Fruit fly (Drosophila melanogaster) whole organism, embryonic: ENCODE measurements around the gene axo.

Experiments used
- Atf-2 ChIP-seq: fragments of 200-800 bp; sonication (Bioruptor generic); optimal IDR thresholded peaks from 2 replicates; lab custom pipeline; 2016; ENCODE audit warnings: missing biosample characterization, missing genetic modification characterization
- Bgb ChIP-seq: fragments of 200-800 bp; sonication (Bioruptor generic); IDR thresholded peaks from 2 replicates; pipeline ENCODE4 v1.3.6; 2022; ENCODE audit warnings: missing biosample characterization, missing genetic modification characterization; ENCODE audit not compliant: partially characterized antibody
- CG11247 ChIP-seq: fragments of 200-800 bp; sonication (Bioruptor generic); IDR thresholded peaks from 2 replicates; pipeline ENCODE4 v1.3.6; 2022; ENCODE audit warnings: missing biosample characterization, missing genetic modification characterization
- CG11560 ChIP-seq: fragments of 200-800 bp; sonication (Bioruptor generic); IDR thresholded peaks from 3 replicates; pipeline ENCODE4 v1.3.6; 2022; ENCODE audit warnings: missing biosample characterization, missing genetic modification characterization
- CG12769 ChIP-seq: fragments of 200-800 bp; sonication (Bioruptor generic); optimal IDR thresholded peaks from 2 replicates; lab custom pipeline; 2019; ENCODE audit warnings: missing biosample characterization, mild to moderate bottlenecking, missing genetic modification characterization, moderate library complexity
- CG14014 ChIP-seq: fragments of 200-800 bp; sonication (Bioruptor generic); IDR thresholded peaks from 2 replicates; pipeline ENCODE4 v1.3.6; 2022; ENCODE audit warnings: missing biosample characterization, missing genetic modification characterization
- CG1647 ChIP-seq: fragments of 200-800 bp; sonication (Bioruptor generic); optimal IDR thresholded peaks from 3 replicates; lab custom pipeline; 2016; ENCODE audit warnings: missing biosample characterization, missing genetic modification characterization
- CG16813 ChIP-seq: fragments of 200-800 bp; sonication (Bioruptor generic); IDR thresholded peaks from 3 replicates; pipeline ENCODE4 v1.3.6; 2022; ENCODE audit warnings: missing biosample characterization, missing genetic modification characterization; ENCODE audit not compliant: partially characterized antibody
- CG17802 ChIP-seq: fragments of 200-800 bp; sonication (Bioruptor generic); optimal IDR thresholded peaks from 2 replicates; lab custom pipeline; 2018; ENCODE audit warnings: missing biosample characterization, mild to moderate bottlenecking, missing genetic modification characterization, moderate library complexity
- CG18476 ChIP-seq: fragments of 200-800 bp; sonication (Bioruptor generic); optimal IDR thresholded peaks from 2 replicates; lab custom pipeline; 2016; ENCODE audit warnings: missing biosample characterization, mild to moderate bottlenecking, missing genetic modification characterization
- CG30020 ChIP-seq: fragments of 200-800 bp; optimal IDR thresholded peaks from 2 replicates; lab custom pipeline; 2019; ENCODE audit warnings: missing biosample characterization, mild to moderate bottlenecking, missing genetic modification characterization, moderate library complexity
- CG31224 ChIP-seq: fragments of 200-800 bp; sonication (Bioruptor generic); IDR thresholded peaks from 2 replicates; pipeline ENCODE4 v1.3.6; 2022; ENCODE audit warnings: missing biosample characterization, missing genetic modification characterization
- CG6272 ChIP-seq: fragments of 200-800 bp; sonication (Bioruptor generic); IDR thresholded peaks from 2 replicates; pipeline ENCODE4 v1.3.6; 2022; ENCODE audit warnings: missing biosample characterization, missing genetic modification characterization
- CG7372 ChIP-seq: fragments of 200-800 bp; sonication (Bioruptor generic); IDR thresholded peaks from 2 replicates; pipeline ENCODE4 v1.3.6; 2022; ENCODE audit warnings: missing biosample characterization, missing genetic modification characterization
- CG7928 ChIP-seq: fragments of 200-800 bp; sonication (Bioruptor generic); optimal IDR thresholded peaks from 2 replicates; lab custom pipeline; 2017; ENCODE audit warnings: missing biosample characterization, mild to moderate bottlenecking, missing genetic modification characterization
- Camta ChIP-seq: fragments of 200-800 bp; sonication (Bioruptor generic); optimal IDR thresholded peaks from 2 replicates; lab custom pipeline; 2016; ENCODE audit warnings: missing biosample characterization, missing genetic modification characterization
- E2f1 ChIP-seq: fragments of 200-800 bp; sonication (Bioruptor generic); IDR thresholded peaks from 2 replicates; pipeline ENCODE4 v1.3.6; 2022; ENCODE audit warnings: missing biosample characterization, missing genetic modification characterization
- Fer3 ChIP-seq: fragments of 200-800 bp; sonication (Bioruptor generic); optimal IDR thresholded peaks from 2 replicates; lab custom pipeline; 2018; ENCODE audit warnings: missing biosample characterization, mild to moderate bottlenecking, missing genetic modification characterization, moderate library complexity
- HmgD ChIP-seq: fragments of 200-800 bp; sonication (Bioruptor generic); optimal IDR thresholded peaks from 3 replicates; lab custom pipeline; 2016; ENCODE audit warnings: missing biosample characterization, missing genetic modification characterization
- Hmx ChIP-seq: fragments of 200-800 bp; sonication (Bioruptor generic); optimal IDR thresholded peaks from 2 replicates; lab custom pipeline; 2016; ENCODE audit warnings: missing biosample characterization, missing genetic modification characterization
- Max ChIP-seq: fragments of 200-800 bp; sonication (Bioruptor generic); optimal IDR thresholded peaks from 2 replicates; lab custom pipeline; 2016; ENCODE audit warnings: missing biosample characterization, mild to moderate bottlenecking, missing genetic modification characterization
- NC2β ChIP-seq: fragments of 200-800 bp; sonication (Bioruptor generic); optimal IDR thresholded peaks from 2 replicates; lab custom pipeline; 2016; ENCODE audit warnings: missing biosample characterization, missing genetic modification characterization
- Opbp ChIP-seq: fragments of 200-800 bp; sonication (Bioruptor generic); IDR thresholded peaks from 3 replicates; pipeline ENCODE4 v1.3.6; 2022; ENCODE audit warnings: missing biosample characterization, missing genetic modification characterization; ENCODE audit not compliant: partially characterized antibody
- PHDP ChIP-seq: fragments of 200-800 bp; sonication (Bioruptor generic); optimal IDR thresholded peaks from 3 replicates; lab custom pipeline; 2018; ENCODE audit warnings: missing biosample characterization, mild to moderate bottlenecking, missing genetic modification characterization, moderate library complexity
- Ptx1 ChIP-seq: fragments of 200-800 bp; sonication (Bioruptor generic); IDR thresholded peaks from 2 replicates; pipeline ENCODE4 v1.3.6; 2022; ENCODE audit warnings: missing biosample characterization, missing genetic modification characterization
- Ravus ChIP-seq: fragments of 200-800 bp; sonication (Bioruptor generic); IDR thresholded peaks from 2 replicates; pipeline ENCODE4 v1.3.6; 2022; ENCODE audit warnings: missing biosample characterization, missing genetic modification characterization
- Rfx ChIP-seq: fragments of 200-800 bp; sonication (Bioruptor generic); IDR thresholded peaks from 2 replicates; pipeline ENCODE4 v1.3.6; 2022; ENCODE audit warnings: missing biosample characterization, missing genetic modification characterization
- caup ChIP-seq: fragments of 200-800 bp; sonication (Bioruptor generic); optimal IDR thresholded peaks from 3 replicates; lab custom pipeline; 2017; ENCODE audit warnings: missing biosample characterization, mild to moderate bottlenecking, missing genetic modification characterization, moderate library complexity; ENCODE audit not compliant: severe bottlenecking
- dmrt99B ChIP-seq: fragments of 200-800 bp; sonication (Bioruptor generic); optimal IDR thresholded peaks from 2 replicates; lab custom pipeline; 2018; ENCODE audit warnings: missing biosample characterization, mild to moderate bottlenecking, missing genetic modification characterization, moderate library complexity
- eyg ChIP-seq: fragments of 200-800 bp; sonication (Bioruptor generic); optimal IDR thresholded peaks from 3 replicates; lab custom pipeline; 2016; ENCODE audit warnings: missing biosample characterization, missing genetic modification characterization
- ftz-f1 ChIP-seq: fragments of 200-800 bp; sonication (Bioruptor generic); optimal IDR thresholded peaks from 2 replicates; lab custom pipeline; 2016; ENCODE audit warnings: missing biosample characterization, missing genetic modification characterization
- ham ChIP-seq: fragments of 200-800 bp; sonication (Bioruptor generic); IDR thresholded peaks from 2 replicates; pipeline ENCODE4 v1.3.6; 2022; ENCODE audit warnings: missing biosample characterization, missing genetic modification characterization
- lilli ChIP-seq: fragments of 200-800 bp; sonication (Bioruptor generic); optimal IDR thresholded peaks from 3 replicates; lab custom pipeline; 2016; ENCODE audit warnings: missing biosample characterization, missing genetic modification characterization
- luna ChIP-seq: fragments of 200-800 bp; sonication (Bioruptor generic); optimal IDR thresholded peaks from 2 replicates; lab custom pipeline; 2016; ENCODE audit warnings: missing biosample characterization, missing genetic modification characterization
- mld ChIP-seq: fragments of 200-800 bp; sonication (Bioruptor generic); IDR thresholded peaks from 3 replicates; pipeline ENCODE4 v1.3.6; 2022; ENCODE audit warnings: missing biosample characterization, missing genetic modification characterization; ENCODE audit not compliant: partially characterized antibody
- nerfin-2 ChIP-seq: fragments of 200-800 bp; sonication (Bioruptor generic); IDR thresholded peaks from 2 replicates; pipeline ENCODE4 v1.3.6; 2022; ENCODE audit warnings: missing biosample characterization, missing genetic modification characterization; ENCODE audit not compliant: partially characterized antibody
- p53 ChIP-seq: fragments of 200-800 bp; sonication (Bioruptor generic); optimal IDR thresholded peaks from 2 replicates; lab custom pipeline; 2016; ENCODE audit warnings: missing biosample characterization, missing genetic modification characterization
- pros ChIP-seq: fragments of 200-800 bp; sonication (Bioruptor generic); optimal IDR thresholded peaks from 3 replicates; lab custom pipeline; 2019; ENCODE audit warnings: missing biosample characterization, mild to moderate bottlenecking, missing genetic modification characterization, moderate library complexity
- pzg ChIP-seq: fragments of 200-800 bp; sonication (Bioruptor generic); optimal IDR thresholded peaks from 3 replicates; lab custom pipeline; 2018; ENCODE audit warnings: missing biosample characterization, mild to moderate bottlenecking, missing genetic modification characterization, moderate library complexity
- ranshi ChIP-seq: fragments of 200-800 bp; sonication (Bioruptor generic); IDR thresholded peaks from 2 replicates; pipeline ENCODE4 v1.3.6; 2022; ENCODE audit warnings: missing biosample characterization, missing genetic modification characterization
- rib ChIP-seq: fragments of 200-800 bp; sonication (Bioruptor generic); IDR thresholded peaks from 2 replicates; pipeline ENCODE4 v1.3.6; 2022; ENCODE audit warnings: missing biosample characterization, missing genetic modification characterization
- scrt ChIP-seq: fragments of 200-800 bp; sonication (Bioruptor generic); optimal IDR thresholded peaks from 2 replicates; lab custom pipeline; 2018; ENCODE audit warnings: missing biosample characterization, mild to moderate bottlenecking, missing genetic modification characterization, moderate library complexity
- slbo ChIP-seq: fragments of 200-800 bp; sonication (Bioruptor generic); IDR thresholded peaks from 2 replicates; pipeline ENCODE4 v1.3.6; 2022; ENCODE audit warnings: missing biosample characterization, missing genetic modification characterization
- tgo ChIP-seq: fragments of 200-800 bp; sonication (Bioruptor generic); IDR thresholded peaks from 3 replicates; pipeline ENCODE4 v1.3.6; 2022; ENCODE audit warnings: missing biosample characterization, missing genetic modification characterization
- unpg ChIP-seq: fragments of 200-800 bp; sonication (Bioruptor generic); optimal IDR thresholded peaks from 3 replicates; lab custom pipeline; 2018; ENCODE audit warnings: missing biosample characterization, mild to moderate bottlenecking, missing genetic modification characterization, moderate library complexity
- wor ChIP-seq: fragments of 200-800 bp; sonication (Bioruptor generic); IDR thresholded peaks from 2 replicates; pipeline ENCODE4 v1.3.6; 2022; ENCODE audit warnings: missing biosample characterization, missing genetic modification characterization
- zen2 ChIP-seq: fragments of 200-800 bp; sonication (Bioruptor generic); IDR thresholded peaks from 3 replicates; pipeline ENCODE4 v1.3.6; 2022; ENCODE audit warnings: missing biosample characterization, missing genetic modification characterization; ENCODE audit not compliant: partially characterized antibody
- zf30C ChIP-seq: fragments of 200-800 bp; sonication (Bioruptor generic); optimal IDR thresholded peaks from 3 replicates; lab custom pipeline; 2018; ENCODE audit warnings: missing biosample characterization, mild to moderate bottlenecking, missing genetic modification characterization

Gene axo

dm6 chr3L:4625387-4626386, 61.4 kb downstream of the axo start, which contains the start of gene Src64B (continued):
- TF ChIP-seq CG18476 (GFP tag; lab: Kevin White, UChicago) (no peak), CG16813 (GFP tag; lab: Robert Waterston, UW) (peak; percentile 74), E2f1 (GFP tag; lab: Robert Waterston, UW) (no peak; the same call in 1 of the 2 replicates), scrt (GFP tag; lab: Kevin White, UChicago) (peak; percentile 25), wor (GFP tag; lab: Robert Waterston, UW) (no peak), zen2 (GFP tag; lab: Robert Waterston, UW) (no peak; the same call in 2 of the 3 replicates), CG11247 (GFP tag; lab: Robert Waterston, UW) (no peak), tgo (GFP tag; lab: Robert Waterston, UW) (no peak), p53 (GFP tag; lab: Kevin White, UChicago) (no peak), CG1647 (no peak), Hmx (GFP tag; lab: Kevin White, UChicago) (no peak), dmrt99B (tag; lab: Kevin White, UChicago) (peak; percentile 11), CG11560 (tag; lab: Robert Waterston, UW) (peak; percentile 87; the same call in 2 of the 3 replicates), rib (peak; percentile 42; the same call in 1 of the 2 replicates), nerfin-2 (GFP tag; lab: Robert Waterston, UW) (peak; percentile 59; the same call in 1 of the 2 replicates), ranshi (no peak), CG30020 (tag; lab: Kevin White, UChicago) (no peak), CG17802 (tag; lab: Kevin White, UChicago) (no peak), CG7372 (GFP tag; lab: Robert Waterston, UW) (no peak), Rfx (GFP tag; lab: Robert Waterston, UW) (no peak), unpg (GFP tag; lab: Kevin White, UChicago) (peak; percentile 28), pros (peak; percentile 73), caup (GFP tag; lab: Kevin White, UChicago) (peak; percentile 33), PHDP (tag; lab: Kevin White, UChicago) (peak; percentile 38), ham (GFP tag; lab: Robert Waterston, UW) (no peak), CG14014 (peak; percentile 34; the same call in 1 of the 2 replicates), ftz-f1 (GFP tag; lab: Kevin White, UChicago) (peak; percentile 19), slbo (GFP tag; lab: Robert Waterston, UW) (peak; percentile 42), Opbp (peak; percentile 85), Max (GFP tag; lab: Kevin White, UChicago) (peak; percentile 10), luna (GFP tag; lab: Kevin White, UChicago) (no peak), CG7928 (GFP tag; lab: Kevin White, UChicago) (no peak), Bgb (peak; percentile 78), zf30C (GFP tag; lab: Kevin White, UChicago) (peak; percentile 29), Camta (GFP tag; lab: Kevin White, UChicago) (no peak), Atf-2 (no peak), CG12769 (tag; lab: Kevin White, UChicago) (peak; percentile 33), CG31224 (GFP tag; lab: Robert Waterston, UW) (no peak), pzg (GFP tag; lab: Kevin White, UChicago) (peak; percentile 66), Ravus (no peak), eyg (peak; percentile 13), Ptx1 (GFP tag; lab: Robert Waterston, UW) (0 out of 2 replicates have a peak, but pooled peaks have one; percentile 22), CG6272 (no peak), lilli (GFP tag; lab: Kevin White, UChicago) (no peak), NC2β (GFP tag; lab: Kevin White, UChicago) (peak; percentile 9), Fer3 (tag; lab: Kevin White, UChicago) (no peak), HmgD (no peak), mld (GFP tag; lab: Robert Waterston, UW) (peak; percentile 38; the same call in 1 of the 3 replicates)
